Fruit fly (Drosophila melanogaster) whole organism, embryonic: ENCODE data around the gene ssp3.

Experiments used
- Bdp1 ChIP-seq: fragments of 200-800 bp; sonication (Bioruptor generic); optimal IDR thresholded peaks from 3 replicates; lab custom pipeline; 2016; ENCODE audit warnings: missing biosample characterization, missing genetic modification characterization
- Bgb ChIP-seq: fragments of 200-800 bp; sonication (Bioruptor generic); IDR thresholded peaks from 2 replicates; pipeline ENCODE4 v1.3.6; 2022; ENCODE audit warnings: missing biosample characterization, missing genetic modification characterization; ENCODE audit not compliant: partially characterized antibody
- CG10462 ChIP-seq: fragments of 200-800 bp; sonication (Bioruptor generic); optimal IDR thresholded peaks from 2 replicates; lab custom pipeline; 2016; ENCODE audit warnings: missing biosample characterization, missing genetic modification characterization
- CG10959 ChIP-seq: fragments of 200-800 bp; sonication (Bioruptor generic); IDR thresholded peaks from 2 replicates; pipeline ENCODE4 v1.3.6; 2022; ENCODE audit warnings: missing biosample characterization, missing genetic modification characterization
- CG11456 ChIP-seq: fragments of 200-800 bp; sonication (Bioruptor generic); IDR thresholded peaks from 3 replicates; pipeline ENCODE4 v1.3.6; 2022; ENCODE audit warnings: missing biosample characterization, missing genetic modification characterization
- CG11723 ChIP-seq: fragments of 200-800 bp; sonication (Bioruptor generic); optimal IDR thresholded peaks from 2 replicates; lab custom pipeline; 2017; ENCODE audit warnings: missing biosample characterization, mild to moderate bottlenecking, missing genetic modification characterization
- CG12744 ChIP-seq: fragments of 200-800 bp; sonication (Bioruptor generic); optimal IDR thresholded peaks from 2 replicates; lab custom pipeline; 2016; ENCODE audit warnings: missing biosample characterization, missing genetic modification characterization
- CG13894 ChIP-seq: fragments of 200-800 bp; sonication (Bioruptor generic); optimal IDR thresholded peaks from 3 replicates; lab custom pipeline; 2018; ENCODE audit warnings: missing biosample characterization, mild to moderate bottlenecking, missing genetic modification characterization, moderate library complexity
- CG15011 ChIP-seq: fragments of 200-800 bp; sonication (Bioruptor generic); optimal IDR thresholded peaks from 3 replicates; lab custom pipeline; 2018; ENCODE audit warnings: missing biosample characterization, mild to moderate bottlenecking, missing genetic modification characterization
- CG16813 ChIP-seq: fragments of 200-800 bp; sonication (Bioruptor generic); IDR thresholded peaks from 3 replicates; pipeline ENCODE4 v1.3.6; 2022; ENCODE audit warnings: missing biosample characterization, missing genetic modification characterization; ENCODE audit not compliant: partially characterized antibody
- CG17829 ChIP-seq: fragments of 200-800 bp; optimal IDR thresholded peaks from 2 replicates; lab custom pipeline; 2019; ENCODE audit warnings: missing biosample characterization, mild to moderate bottlenecking, missing genetic modification characterization, moderate library complexity
- CG2199 ChIP-seq: fragments of 200-800 bp; sonication (Bioruptor generic); IDR thresholded peaks from 3 replicates; pipeline ENCODE4 v1.3.6; 2022; ENCODE audit warnings: missing biosample characterization, missing genetic modification characterization
- CG3838 ChIP-seq: fragments of 200-800 bp; sonication (Bioruptor generic); optimal IDR thresholded peaks from 3 replicates; lab custom pipeline; 2016; ENCODE audit warnings: missing biosample characterization, missing genetic modification characterization
- CG3995 ChIP-seq: fragments of 200-800 bp; sonication (Bioruptor generic); optimal IDR thresholded peaks from 3 replicates; lab custom pipeline; 2016; ENCODE audit warnings: missing biosample characterization, missing genetic modification characterization
- CG7928 ChIP-seq: fragments of 200-800 bp; sonication (Bioruptor generic); optimal IDR thresholded peaks from 2 replicates; lab custom pipeline; 2017; ENCODE audit warnings: missing biosample characterization, mild to moderate bottlenecking, missing genetic modification characterization
- CG8089 ChIP-seq: fragments of 200-800 bp; sonication (Bioruptor generic); optimal IDR thresholded peaks from 3 replicates; lab custom pipeline; 2016; ENCODE audit warnings: missing biosample characterization, missing genetic modification characterization
- CG8478 ChIP-seq: fragments of >200 bp; optimal IDR thresholded peaks from 2 replicates; lab custom pipeline; 2018
- CG9876 ChIP-seq: fragments of 200-800 bp; sonication (Bioruptor generic); optimal IDR thresholded peaks from 2 replicates; lab custom pipeline; 2016; ENCODE audit warnings: missing biosample characterization, missing genetic modification characterization
- CoRest ChIP-seq: fragments of 200-800 bp; sonication (Bioruptor generic); optimal IDR thresholded peaks from 3 replicates; lab custom pipeline; 2018; ENCODE audit warnings: missing biosample characterization, mild to moderate bottlenecking, missing genetic modification characterization, moderate library complexity
- CrebB ChIP-seq: fragments of 200-800 bp; sonication (Bioruptor generic); optimal IDR thresholded peaks from 3 replicates; lab custom pipeline; 2018; ENCODE audit warnings: missing biosample characterization, mild to moderate bottlenecking, missing genetic modification characterization
- Drgx ChIP-seq: fragments of 200-800 bp; sonication (Bioruptor generic); IDR thresholded peaks from 2 replicates; pipeline ENCODE4 v1.3.6; 2022; ENCODE audit warnings: missing biosample characterization, missing genetic modification characterization
- E2f2 ChIP-seq: fragments of 200-800 bp; sonication (Bioruptor generic); IDR thresholded peaks from 2 replicates; pipeline ENCODE4 v1.3.6; 2022; ENCODE audit warnings: missing biosample characterization, missing genetic modification characterization
- Jarid2 ChIP-seq: fragments of 200-800 bp; sonication (Bioruptor generic); optimal IDR thresholded peaks from 3 replicates; lab custom pipeline; 2017; ENCODE audit warnings: mild to moderate bottlenecking, missing biosample characterization, missing genetic modification reagents, missing genetic modification characterization
- Mad ChIP-seq: fragments of 200-800 bp; sonication (Bioruptor generic); optimal IDR thresholded peaks from 2 replicates; lab custom pipeline; 2016; ENCODE audit warnings: missing biosample characterization, missing genetic modification characterization
- Med ChIP-seq: fragments of 200-800 bp; sonication (Bioruptor generic); peaks from one replicate; lab custom pipeline; 2016; ENCODE audit warnings: missing biosample characterization, missing genetic modification characterization, mild to moderate bottlenecking, inconsistent platforms, moderate library complexity
- Rfx ChIP-seq: fragments of 200-800 bp; sonication (Bioruptor generic); IDR thresholded peaks from 2 replicates; pipeline ENCODE4 v1.3.6; 2022; ENCODE audit warnings: missing biosample characterization, missing genetic modification characterization
- Side ChIP-seq: fragments of 200-800 bp; sonication (Bioruptor generic); optimal IDR thresholded peaks from 2 replicates; lab custom pipeline; 2016; ENCODE audit warnings: missing biosample characterization, missing genetic modification characterization
- ab ChIP-seq: fragments of 200-800 bp; sonication (Bioruptor generic); optimal IDR thresholded peaks from 2 replicates; lab custom pipeline; 2016; ENCODE audit warnings: missing biosample characterization, missing genetic modification characterization
- ac ChIP-seq: fragments of 200-800 bp; sonication (Bioruptor generic); optimal IDR thresholded peaks from 3 replicates; lab custom pipeline; 2017; ENCODE audit warnings: missing biosample characterization, mild to moderate bottlenecking, missing genetic modification characterization
- aop ChIP-seq: fragments of 200-800 bp; sonication (Bioruptor generic); IDR thresholded peaks from 2 replicates; pipeline ENCODE4 v1.3.6; 2022; ENCODE audit warnings: missing biosample characterization, missing genetic modification characterization
- ash1 ChIP-seq: fragments of 200-800 bp; sonication (Bioruptor generic); optimal IDR thresholded peaks from 2 replicates; lab custom pipeline; 2018; ENCODE audit warnings: missing biosample characterization, mild to moderate bottlenecking, missing genetic modification characterization
- ato ChIP-seq: fragments of 200-800 bp; sonication (Bioruptor generic); IDR thresholded peaks from 2 replicates; pipeline ENCODE4 v1.3.6; 2022; ENCODE audit warnings: missing biosample characterization, missing genetic modification characterization; ENCODE audit not compliant: partially characterized antibody
- caup ChIP-seq: fragments of 200-800 bp; sonication (Bioruptor generic); optimal IDR thresholded peaks from 3 replicates; lab custom pipeline; 2017; ENCODE audit warnings: missing biosample characterization, mild to moderate bottlenecking, missing genetic modification characterization, moderate library complexity; ENCODE audit not compliant: severe bottlenecking
- chif ChIP-seq, 2 experiments: fragments of 200-800 bp; sonication (Bioruptor generic); optimal IDR thresholded peaks; 3 replicates each; lab custom pipeline; 2016; ENCODE audit warnings: missing biosample characterization in 2 of 2, missing genetic modification characterization in 2 of 2
- ci ChIP-seq: fragments of 200-800 bp; sonication (Bioruptor generic); IDR thresholded peaks from 3 replicates; pipeline ENCODE4 v1.3.6; 2022; ENCODE audit warnings: missing biosample characterization, missing genetic modification characterization
- fd96Cb ChIP-seq: fragments of 200-800 bp; sonication (Bioruptor generic); optimal IDR thresholded peaks from 2 replicates; lab custom pipeline; 2018; ENCODE audit warnings: missing biosample characterization, mild to moderate bottlenecking, missing genetic modification characterization, moderate library complexity
- gcm ChIP-seq: fragments of 200-800 bp; sonication (Bioruptor generic); optimal IDR thresholded peaks from 2 replicates; lab custom pipeline; 2019; ENCODE audit warnings: missing biosample characterization, mild to moderate bottlenecking, missing genetic modification characterization, moderate library complexity
- gsb-n ChIP-seq: fragments of 200-800 bp; sonication (Bioruptor generic); optimal IDR thresholded peaks from 3 replicates; lab custom pipeline; 2018; ENCODE audit warnings: missing biosample characterization, mild to moderate bottlenecking, missing genetic modification characterization
- her ChIP-seq: fragments of 200-800 bp; sonication (Bioruptor generic); optimal IDR thresholded peaks from 2 replicates; lab custom pipeline; 2016; ENCODE audit warnings: missing biosample characterization, missing genetic modification characterization
- jing ChIP-seq: fragments of 200-800 bp; sonication (Bioruptor generic); optimal IDR thresholded peaks from 2 replicates; lab custom pipeline; 2018; ENCODE audit warnings: missing biosample characterization, mild to moderate bottlenecking, missing genetic modification characterization
- klu ChIP-seq: fragments of 200-800 bp; sonication (Bioruptor generic); IDR thresholded peaks from 2 replicates; pipeline ENCODE4 v1.3.6; 2022; ENCODE audit warnings: missing biosample characterization, missing genetic modification characterization
- nerfin-1 ChIP-seq: fragments of 200-800 bp; sonication (Bioruptor generic); optimal IDR thresholded peaks from 3 replicates; lab custom pipeline; 2019; ENCODE audit warnings: missing biosample characterization, mild to moderate bottlenecking, missing genetic modification characterization, moderate library complexity
- nmo ChIP-seq: fragments of 200-800 bp; sonication (Bioruptor generic); optimal IDR thresholded peaks from 2 replicates; lab custom pipeline; 2018; ENCODE audit warnings: missing biosample characterization, mild to moderate bottlenecking, missing genetic modification characterization, moderate library complexity
- oc ChIP-seq: fragments of 200-800 bp; sonication (Bioruptor generic); optimal IDR thresholded peaks from 2 replicates; lab custom pipeline; 2018; ENCODE audit warnings: missing biosample characterization, mild to moderate bottlenecking, missing genetic modification characterization, moderate library complexity
- sd ChIP-seq: fragments of 200-800 bp; sonication (Bioruptor generic); optimal IDR thresholded peaks from 3 replicates; lab custom pipeline; 2018; ENCODE audit warnings: missing biosample characterization, mild to moderate bottlenecking, missing genetic modification characterization, moderate library complexity
- sna ChIP-seq: fragments of 200-800 bp; sonication (Bioruptor generic); IDR thresholded peaks from 2 replicates; pipeline ENCODE4 v1.3.6; 2022; ENCODE audit warnings: missing biosample characterization, missing genetic modification characterization; ENCODE audit not compliant: partially characterized antibody
- wdn ChIP-seq: fragments of 200-800 bp; sonication (Bioruptor generic); IDR thresholded peaks from 2 replicates; pipeline ENCODE4 v1.3.6; 2022; ENCODE audit warnings: missing biosample characterization, missing genetic modification characterization
- zen2 ChIP-seq: fragments of 200-800 bp; sonication (Bioruptor generic); IDR thresholded peaks from 3 replicates; pipeline ENCODE4 v1.3.6; 2022; ENCODE audit warnings: missing biosample characterization, missing genetic modification characterization; ENCODE audit not compliant: partially characterized antibody
- zfh2 ChIP-seq: fragments of 200-800 bp; sonication (Bioruptor generic); optimal IDR thresholded peaks from 2 replicates; lab custom pipeline; 2016; ENCODE audit warnings: missing biosample characterization, missing genetic modification characterization

Gene ssp3

DNA sequence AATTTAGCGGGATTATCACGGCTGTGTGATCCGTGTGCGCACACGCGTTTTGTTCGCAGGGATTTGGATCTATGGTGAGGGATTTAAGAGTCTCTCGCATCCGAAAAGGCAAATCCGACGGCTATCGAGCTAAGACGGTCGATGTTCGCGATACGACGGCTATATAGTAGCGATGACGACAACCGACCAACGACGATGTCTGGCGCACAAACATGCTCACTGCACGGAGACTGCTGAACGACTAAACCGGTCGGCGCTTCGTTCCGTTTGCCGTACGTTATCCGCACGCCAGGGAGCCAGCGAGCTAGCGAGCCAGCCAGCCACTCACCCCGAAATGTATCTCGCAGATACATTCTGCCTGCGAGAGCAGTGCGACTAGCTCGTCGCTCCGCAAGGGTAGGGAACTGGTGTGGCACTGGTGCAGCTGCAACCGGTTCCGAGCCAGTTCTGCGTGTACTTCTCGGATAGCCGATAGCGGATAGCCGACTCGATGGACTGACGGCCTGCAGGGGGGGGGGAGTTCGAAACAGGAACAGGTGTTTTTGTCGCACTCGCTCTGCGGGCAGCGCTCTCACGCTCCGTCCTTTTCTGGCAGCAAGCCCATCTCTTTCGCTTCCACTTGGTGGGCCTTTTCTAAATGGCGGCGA lies 62.6 kb downstream of the ssp3 start, which contains the start of gene tup:
TSS of gene tup (minus strand) at position 248 of the 647 bp plus-strand sequence.
- no peak for TF ChIP-seq CG9876 (GFP tag; lab: Kevin White, UChicago)
- TF ChIP-seq Bdp1: no peak
- peak; percentile 1 for TF ChIP-seq CrebB (tag; lab: Kevin White, UChicago)
- no peak for TF ChIP-seq ab (GFP tag; lab: Kevin White, UChicago)
- peak; percentile 55 for TF ChIP-seq nmo (GFP tag; lab: Kevin White, UChicago)
- TF ChIP-seq CG16813 (GFP tag; lab: Robert Waterston, UW): peak; percentile 28; the same call in 1 of the 3 replicates
- 0 out of 2 replicates have a peak, but pooled peaks have one; percentile 22 for TF ChIP-seq Rfx
- TF ChIP-seq her (GFP tag; lab: Kevin White, UChicago): peak; percentile 4
- TF ChIP-seq gsb-n (tag; lab: Kevin White, UChicago): peak; percentile 43
- peak; percentile 36 for TF ChIP-seq CG17829
- peak; percentile 31 for TF ChIP-seq CG13894 (tag; lab: Kevin White, UChicago)
- TF ChIP-seq Drgx: peak; percentile 32; the same call in 1 of the 2 replicates
- TF ChIP-seq Bgb: peak; percentile 24; the same call in 1 of the 2 replicates
- peak; percentile 58 for TF ChIP-seq Side
- peak; percentile 84 for TF ChIP-seq ac (GFP tag; lab: Kevin White, UChicago)
- no peak for TF ChIP-seq CG15011 (GFP tag; lab: Kevin White, UChicago)
- peak in 1 of 2 experiments; percentile 6 for TF ChIP-seq chif (GFP tag; optimal IDR thresholded peaks at IDR 0.05; lab: Kevin White, UChicago)
- TF ChIP-seq ci (GFP tag; lab: Robert Waterston, UW): peak; percentile 73; the same call in 2 of the 3 replicates
- no peak for TF ChIP-seq CG8089 (GFP tag; lab: Kevin White, UChicago)
- TF ChIP-seq Med (GFP tag; lab: Kevin White, UChicago): peak; percentile 72
- no peak for TF ChIP-seq zfh2
- TF ChIP-seq CG11723 (GFP tag; lab: Kevin White, UChicago): peak; percentile 1
- TF ChIP-seq Mad (GFP tag; lab: Kevin White, UChicago): peak; percentile 7
- TF ChIP-seq Jarid2 (GFP tag; lab: Kevin White, UChicago): peak; percentile 91
- peak; percentile 77 for TF ChIP-seq gcm (GFP tag; lab: Kevin White, UChicago)
- peak; percentile 75 for TF ChIP-seq CoRest (tag; lab: Kevin White, UChicago)
- no peak for TF ChIP-seq wdn (GFP tag; lab: Robert Waterston, UW)
- TF ChIP-seq CG7928 (GFP tag; lab: Kevin White, UChicago): no peak
- TF ChIP-seq zen2 (GFP tag; lab: Robert Waterston, UW): 0 out of 3 replicates have a peak, but pooled peaks have one; percentile 20
- no peak for TF ChIP-seq fd96Cb (tag; lab: Kevin White, UChicago)
- no peak for TF ChIP-seq CG3838 (GFP tag; lab: Kevin White, UChicago)
- no peak for TF ChIP-seq CG10959 (GFP tag; lab: Robert Waterston, UW)
- TF ChIP-seq ash1: peak; percentile 51
- 0 out of 2 replicates have a peak, but pooled peaks have one; percentile 14 for TF ChIP-seq ato (GFP tag; lab: Robert Waterston, UW)
- TF ChIP-seq CG2199 (GFP tag; lab: Robert Waterston, UW): peak; percentile 24; the same call in 1 of the 3 replicates
- no peak for TF ChIP-seq CG10462 (GFP tag; lab: Kevin White, UChicago)
- TF ChIP-seq CG3995: no peak
- TF ChIP-seq aop: peak; percentile 44; the same call in 1 of the 2 replicates
- peak; percentile 10 for TF ChIP-seq nerfin-1 (tag; lab: Kevin White, UChicago)
- peak; percentile 29 for TF ChIP-seq oc
- peak; percentile 96 for TF ChIP-seq CG8478 (lab: Kevin White, UChicago)
- TF ChIP-seq CG12744 (GFP tag; lab: Kevin White, UChicago): no peak
- no peak for TF ChIP-seq CG11456 (GFP tag; lab: Robert Waterston, UW)
- TF ChIP-seq jing (GFP tag; lab: Kevin White, UChicago): peak; percentile 53
- TF ChIP-seq caup (GFP tag; lab: Kevin White, UChicago): peak; percentile 23
- 0 out of 2 replicates have a peak, but pooled peaks have one; percentile 39 for TF ChIP-seq sna (GFP tag; lab: Robert Waterston, UW)
- TF ChIP-seq klu: no peak
- 0 out of 2 replicates have a peak, but pooled peaks have one; percentile 12 for TF ChIP-seq E2f2 (GFP tag; lab: Robert Waterston, UW)
- peak; percentile 27 for TF ChIP-seq sd (tag; lab: Kevin White, UChicago)
